Fruit fly (Drosophila melanogaster) whole organism, embryonic: ENCODE results near the gene hmw.

Experiments
- Adf1 ChIP-seq: fragments of 200-800 bp; sonication (Bioruptor generic); IDR thresholded peaks from 2 replicates; pipeline ENCODE4 v1.3.6; 2022; ENCODE audit warnings: missing biosample characterization, missing genetic modification characterization
- Blimp-1 ChIP-seq: fragments of 200-800 bp; sonication (Bioruptor generic); optimal IDR thresholded peaks from 3 replicates; lab custom pipeline; 2018; ENCODE audit warnings: missing biosample characterization, missing genetic modification characterization, mild to moderate bottlenecking, moderate library complexity, missing genetic modification reagents
- CG10366 ChIP-seq: fragments of 200-800 bp; sonication (Bioruptor generic); IDR thresholded peaks from 2 replicates; pipeline ENCODE4 v1.3.6; 2022; ENCODE audit warnings: missing biosample characterization, missing genetic modification characterization
- CG11398 ChIP-seq: fragments of 200-800 bp; sonication (Bioruptor generic); optimal IDR thresholded peaks from 2 replicates; lab custom pipeline; 2016; ENCODE audit warnings: missing biosample characterization, missing genetic modification characterization
- CG12659 ChIP-seq: fragments of 200-800 bp; sonication (Bioruptor generic); optimal IDR thresholded peaks from 3 replicates; lab custom pipeline; 2017; ENCODE audit warnings: mild to moderate bottlenecking, missing biosample characterization, missing genetic modification reagents, missing genetic modification characterization
- CG14667 ChIP-seq: fragments of 200-800 bp; sonication (Bioruptor generic); IDR thresholded peaks from 2 replicates; pipeline ENCODE4 v1.3.6; 2022; ENCODE audit warnings: missing biosample characterization, missing genetic modification characterization
- CG1647 ChIP-seq: fragments of 200-800 bp; sonication (Bioruptor generic); optimal IDR thresholded peaks from 3 replicates; lab custom pipeline; 2016; ENCODE audit warnings: missing biosample characterization, missing genetic modification characterization
- CG16779 ChIP-seq: fragments of 200-800 bp; sonication (Bioruptor generic); IDR thresholded peaks from 2 replicates; pipeline ENCODE4 v1.3.6; 2022; ENCODE audit warnings: missing biosample characterization, missing genetic modification characterization
- CG16815 ChIP-seq: fragments of 200-800 bp; sonication (Bioruptor generic); optimal IDR thresholded peaks from 3 replicates; lab custom pipeline; 2017; ENCODE audit warnings: missing biosample characterization, mild to moderate bottlenecking, missing genetic modification characterization
- CG2678 ChIP-seq: fragments of 200-800 bp; sonication (Bioruptor generic); optimal IDR thresholded peaks from 3 replicates; lab custom pipeline; 2019; ENCODE audit warnings: missing biosample characterization, mild to moderate bottlenecking, missing genetic modification characterization, moderate library complexity
- CG32767 ChIP-seq: fragments of 200-800 bp; sonication (Bioruptor generic); IDR thresholded peaks from 2 replicates; pipeline ENCODE4 v1.3.6; 2022; ENCODE audit warnings: missing biosample characterization, missing genetic modification characterization
- CG33213 ChIP-seq: fragments of 200-800 bp; sonication (Bioruptor generic); optimal IDR thresholded peaks from 3 replicates; lab custom pipeline; 2016; ENCODE audit warnings: missing biosample characterization, missing genetic modification characterization
- CG34422 ChIP-seq: fragments of 200-800 bp; sonication (Bioruptor generic); IDR thresholded peaks from 3 replicates; pipeline ENCODE4 v1.3.6; 2022; ENCODE audit warnings: missing biosample characterization, missing genetic modification characterization
- CG4820 ChIP-seq: fragments of 200-800 bp; sonication (Bioruptor generic); optimal IDR thresholded peaks from 3 replicates; lab custom pipeline; 2016; ENCODE audit warnings: missing biosample characterization, missing genetic modification characterization
- CG6254 ChIP-seq: fragments of 200-800 bp; sonication (Bioruptor generic); optimal IDR thresholded peaks from 3 replicates; lab custom pipeline; 2017; ENCODE audit warnings: mild to moderate bottlenecking, missing biosample characterization, missing genetic modification reagents, missing genetic modification characterization
- CG7745 ChIP-seq: fragments of 200-800 bp; sonication (Bioruptor generic); optimal IDR thresholded peaks from 2 replicates; lab custom pipeline; 2018; ENCODE audit warnings: missing biosample characterization, mild to moderate bottlenecking, missing genetic modification characterization, moderate library complexity
- CG7839 ChIP-seq: fragments of 200-800 bp; sonication (Bioruptor generic); optimal IDR thresholded peaks from 3 replicates; lab custom pipeline; 2018; ENCODE audit warnings: missing biosample characterization, mild to moderate bottlenecking, missing genetic modification characterization, moderate library complexity
- CG8290 ChIP-seq, 3 experiments: fragments of 200-800 bp; sonication (Bioruptor generic); optimal IDR thresholded peaks; 2 replicates each; lab custom pipeline; 2016 to 2019; ENCODE audit warnings: missing biosample characterization in 3 of 3, missing genetic modification characterization in 3 of 3, mild to moderate bottlenecking in 2 of 3, moderate library complexity in 1 of 3
- CHES-1-like ChIP-seq: fragments of 200-800 bp; sonication (Bioruptor generic); optimal IDR thresholded peaks from 2 replicates; lab custom pipeline; 2016; ENCODE audit warnings: missing biosample characterization, missing genetic modification characterization
- Fer3 ChIP-seq: fragments of 200-800 bp; sonication (Bioruptor generic); optimal IDR thresholded peaks from 2 replicates; lab custom pipeline; 2018; ENCODE audit warnings: missing biosample characterization, mild to moderate bottlenecking, missing genetic modification characterization, moderate library complexity
- HmgD ChIP-seq: fragments of 200-800 bp; sonication (Bioruptor generic); optimal IDR thresholded peaks from 3 replicates; lab custom pipeline; 2016; ENCODE audit warnings: missing biosample characterization, missing genetic modification characterization
- NC2β ChIP-seq: fragments of 200-800 bp; sonication (Bioruptor generic); optimal IDR thresholded peaks from 2 replicates; lab custom pipeline; 2016; ENCODE audit warnings: missing biosample characterization, missing genetic modification characterization
- Nf-YB ChIP-seq: fragments of 200-800 bp; sonication (Bioruptor generic); optimal IDR thresholded peaks from 3 replicates; lab custom pipeline; 2019; ENCODE audit warnings: missing biosample characterization, mild to moderate bottlenecking, missing genetic modification characterization, moderate library complexity
- NfI ChIP-seq: fragments of 200-800 bp; sonication (Bioruptor generic); optimal IDR thresholded peaks from 3 replicates; lab custom pipeline; 2018; ENCODE audit warnings: missing biosample characterization, mild to moderate bottlenecking, missing genetic modification characterization, moderate library complexity
- Rfx ChIP-seq: fragments of 200-800 bp; sonication (Bioruptor generic); IDR thresholded peaks from 2 replicates; pipeline ENCODE4 v1.3.6; 2022; ENCODE audit warnings: missing biosample characterization, missing genetic modification characterization
- Six4 ChIP-seq: fragments of 200-800 bp; sonication (Bioruptor generic); optimal IDR thresholded peaks from 2 replicates; lab custom pipeline; 2016; ENCODE audit warnings: missing biosample characterization, missing genetic modification characterization
- ash1 ChIP-seq: fragments of 200-800 bp; sonication (Bioruptor generic); optimal IDR thresholded peaks from 2 replicates; lab custom pipeline; 2018; ENCODE audit warnings: missing biosample characterization, mild to moderate bottlenecking, missing genetic modification characterization
- chif ChIP-seq, 2 experiments: fragments of 200-800 bp; sonication (Bioruptor generic); optimal IDR thresholded peaks; 3 replicates each; lab custom pipeline; 2016; ENCODE audit warnings: missing biosample characterization in 2 of 2, missing genetic modification characterization in 2 of 2
- chm ChIP-seq: fragments of 200-800 bp; sonication (Bioruptor generic); IDR thresholded peaks from 2 replicates; pipeline ENCODE4 v1.3.6; 2022; ENCODE audit warnings: missing biosample characterization, missing genetic modification characterization
- da ChIP-seq: fragments of 200-800 bp; sonication (Bioruptor generic); optimal IDR thresholded peaks from 2 replicates; lab custom pipeline; 2016; ENCODE audit warnings: missing biosample characterization, missing genetic modification characterization
- danr ChIP-seq: fragments of 200-800 bp; sonication (Bioruptor generic); IDR thresholded peaks from 2 replicates; pipeline ENCODE4 v1.3.6; 2022; ENCODE audit warnings: missing biosample characterization, missing genetic modification characterization
- dmrt99B ChIP-seq: fragments of 200-800 bp; sonication (Bioruptor generic); optimal IDR thresholded peaks from 2 replicates; lab custom pipeline; 2018; ENCODE audit warnings: missing biosample characterization, mild to moderate bottlenecking, missing genetic modification characterization, moderate library complexity
- ems ChIP-seq: fragments of 200-800 bp; sonication (Bioruptor generic); optimal IDR thresholded peaks from 3 replicates; lab custom pipeline; 2016; ENCODE audit warnings: missing biosample characterization, missing genetic modification characterization
- fd102C ChIP-seq: fragments of 200-800 bp; sonication (Bioruptor generic); optimal IDR thresholded peaks from 2 replicates; lab custom pipeline; 2018; ENCODE audit warnings: missing biosample characterization, mild to moderate bottlenecking, missing genetic modification characterization, moderate library complexity
- kay ChIP-seq: fragments of 200-800 bp; sonication (Bioruptor generic); optimal IDR thresholded peaks from 2 replicates; lab custom pipeline; 2016; ENCODE audit warnings: missing biosample characterization, missing genetic modification characterization
- mam ChIP-seq: fragments of 200-800 bp; sonication (Bioruptor generic); optimal IDR thresholded peaks from 3 replicates; lab custom pipeline; 2016; ENCODE audit warnings: missing biosample characterization, missing genetic modification characterization
- nau ChIP-seq: fragments of 200-800 bp; sonication (Bioruptor generic); optimal IDR thresholded peaks from 3 replicates; lab custom pipeline; 2017; ENCODE audit warnings: missing biosample characterization, mild to moderate bottlenecking, missing genetic modification characterization, missing genetic modification reagents
- nerfin-2 ChIP-seq: fragments of 200-800 bp; sonication (Bioruptor generic); IDR thresholded peaks from 2 replicates; pipeline ENCODE4 v1.3.6; 2022; ENCODE audit warnings: missing biosample characterization, missing genetic modification characterization; ENCODE audit not compliant: partially characterized antibody
- odd ChIP-seq: fragments of 200-800 bp; sonication (Bioruptor generic); optimal IDR thresholded peaks from 2 replicates; lab custom pipeline; 2017; ENCODE audit warnings: missing biosample characterization, mild to moderate bottlenecking, missing genetic modification characterization
- prd ChIP-seq, 3 experiments: fragments of >200 bp in 2 of 3; fragments of 200-800 bp in 1 of 3; sonication (Bioruptor generic) in 1 of 3; optimal IDR thresholded peaks in 2 of 3; IDR thresholded peaks in 1 of 3; 2 replicates in 2 of 3; 3 replicates in 1 of 3; pipeline versions ENCODE4 v1.3.6 to Lab custom; 2017 to 2022; ENCODE audit warnings: missing biosample characterization in 1 of 3, missing genetic modification characterization in 1 of 3
- sc ChIP-seq, 3 experiments: fragments of >200 bp in 2 of 3; fragments of 200-800 bp in 1 of 3; sonication (Bioruptor generic) in 1 of 3; optimal IDR thresholded peaks; 2 replicates in 2 of 3; 3 replicates in 1 of 3; lab custom pipeline; 2017; ENCODE audit warnings: mild to moderate bottlenecking in 1 of 3, missing biosample characterization in 1 of 3, missing genetic modification characterization in 1 of 3, missing genetic modification reagents in 1 of 3
- sisA ChIP-seq: fragments of 200-800 bp; sonication (Bioruptor generic); IDR thresholded peaks from 2 replicates; pipeline ENCODE4 v1.3.6; 2022; ENCODE audit warnings: missing biosample characterization, missing genetic modification characterization
- sna ChIP-seq: fragments of 200-800 bp; sonication (Bioruptor generic); IDR thresholded peaks from 2 replicates; pipeline ENCODE4 v1.3.6; 2022; ENCODE audit warnings: missing biosample characterization, missing genetic modification characterization; ENCODE audit not compliant: partially characterized antibody
- so ChIP-seq: fragments of 200-800 bp; sonication (Bioruptor generic); IDR thresholded peaks from 3 replicates; pipeline ENCODE4 v1.3.6; 2022; ENCODE audit warnings: missing biosample characterization, missing genetic modification characterization
- sr ChIP-seq: fragments of 200-800 bp; sonication (Bioruptor generic); IDR thresholded peaks from 3 replicates; pipeline ENCODE4 v1.3.6; 2022; ENCODE audit warnings: missing biosample characterization, missing genetic modification characterization
- twi ChIP-seq: fragments of 200-800 bp; optimal IDR thresholded peaks from 2 replicates; lab custom pipeline; 2019; ENCODE audit warnings: missing biosample characterization, mild to moderate bottlenecking, missing genetic modification characterization, moderate library complexity
- zen ChIP-seq: fragments of 200-800 bp; sonication (Bioruptor generic); optimal IDR thresholded peaks from 3 replicates; lab custom pipeline; 2018; ENCODE audit warnings: missing biosample characterization, mild to moderate bottlenecking, missing genetic modification characterization, moderate library complexity

The hmw gene

DNA sequence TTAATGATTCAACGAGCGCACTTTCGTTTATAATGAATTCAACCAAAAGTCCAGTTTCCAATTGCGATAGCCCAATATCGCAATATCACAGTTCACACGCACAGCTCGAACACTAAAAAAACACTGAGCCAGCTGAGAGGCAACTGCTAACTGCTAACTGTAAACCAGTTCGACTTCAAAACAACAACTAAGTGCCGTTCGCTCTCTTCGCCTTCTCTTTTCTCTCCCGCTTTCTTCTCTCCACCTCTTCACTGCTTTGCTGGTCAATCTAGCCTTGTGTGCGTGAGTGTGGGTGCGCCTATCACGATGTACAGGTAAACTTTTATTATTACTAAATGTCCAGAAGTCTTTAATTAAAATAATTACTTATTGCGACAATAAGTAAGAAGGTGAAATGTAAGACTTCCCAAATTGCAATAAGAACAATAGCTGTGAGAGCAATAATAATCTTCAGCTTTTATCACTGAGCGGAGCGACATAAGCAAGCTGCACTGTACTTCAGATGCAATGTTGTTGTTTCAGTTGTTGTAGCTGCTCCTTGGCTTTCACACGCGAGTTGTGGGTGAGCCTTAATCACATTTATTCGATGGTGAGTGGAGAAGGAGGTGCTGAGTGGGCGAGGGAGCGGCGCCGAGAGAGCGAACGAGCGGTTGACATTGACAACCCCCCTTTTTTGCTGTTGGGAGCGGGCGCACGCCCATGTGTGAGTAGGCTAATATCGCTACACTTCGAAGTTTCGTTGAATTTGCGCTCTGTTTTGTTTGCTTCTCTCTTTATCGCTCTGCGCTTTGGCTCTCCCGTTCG is 35.2 kb downstream of the hmw start, which contains the start of gene Vti1b (continued):
- TF ChIP-seq CG10366 (GFP tag; lab: Robert Waterston, UW), result peak; percentile 94
- peak; percentile 91 for TF ChIP-seq ems (GFP tag; lab: Kevin White, UChicago)
- TF ChIP-seq sisA, result peak; percentile 96
- peak; percentile 86 for TF ChIP-seq CG11398 (GFP tag; lab: Kevin White, UChicago)
- peak; percentile 65 for TF ChIP-seq Adf1 (GFP tag; lab: Robert Waterston, UW)
- peak; percentile 31 for TF ChIP-seq CG7745 (tag; lab: Kevin White, UChicago)
- TF ChIP-seq CG16815 (GFP tag; lab: Kevin White, UChicago), result peak; percentile 94
- TF ChIP-seq Fer3 (tag; lab: Kevin White, UChicago), result peak; percentile 93
- TF ChIP-seq CG34422, result peak; percentile 89
- TF ChIP-seq NfI, result peak; percentile 95
- peak; percentile 94 for TF ChIP-seq CG7839 (tag; lab: Kevin White, UChicago)
- TF ChIP-seq nau (GFP tag; lab: Kevin White, UChicago), result peak; percentile 93
- TF ChIP-seq sr (GFP tag; lab: Robert Waterston, UW), result peak; percentile 87
- peak; percentile 82 for TF ChIP-seq Nf-YB (GFP tag; lab: Kevin White, UChicago)
- TF ChIP-seq mam, result peak; percentile 89
- TF ChIP-seq CG12659 (GFP tag; lab: Kevin White, UChicago), result peak; percentile 93
- TF ChIP-seq twi (tag; lab: Kevin White, UChicago), result peak; percentile 83
- TF ChIP-seq ash1 (GFP tag; lab: Kevin White, UChicago), result peak; percentile 0
- TF ChIP-seq odd (GFP tag; lab: Kevin White, UChicago), result peak; percentile 85
- TF ChIP-seq prd (optimal IDR thresholded peaks at IDR 0.05; lab: Kevin White, UChicago), result no peak
- TF ChIP-seq prd (GFP tag; IDR thresholded peaks at IDR 0.05; lab: Robert Waterston, UW), result peak; percentile 96
- peak; percentile 78 for TF ChIP-seq HmgD (GFP tag; lab: Kevin White, UChicago)
- no peak for TF ChIP-seq sc (optimal IDR thresholded peaks at IDR 0.05; lab: Kevin White, UChicago)
- TF ChIP-seq sc (GFP tag; optimal IDR thresholded peaks at IDR 0.05; lab: Kevin White, UChicago), result peak; percentile 93
- TF ChIP-seq nerfin-2 (GFP tag; lab: Robert Waterston, UW), result no peak
- TF ChIP-seq fd102C, result peak; percentile 57
- peak; percentile 88 for TF ChIP-seq CG1647 (GFP tag; lab: Kevin White, UChicago)
- TF ChIP-seq NC2β (GFP tag; lab: Kevin White, UChicago), result peak; percentile 92
- TF ChIP-seq CG2678 (tag; lab: Kevin White, UChicago), result peak; percentile 96
- TF ChIP-seq CG33213, result peak; percentile 93
- peak; percentile 53 for TF ChIP-seq CG8290 (GFP tag; optimal IDR thresholded peaks at IDR 0.05; lab: Kevin White, UChicago)
- peak; percentile 45 to 81 for TF ChIP-seq CG8290 (tag; optimal IDR thresholded peaks at IDR 0.05; lab: Kevin White, UChicago)
- peak; percentile 88 for TF ChIP-seq danr (GFP tag; lab: Robert Waterston, UW)
- peak; percentile 92 for TF ChIP-seq Rfx (GFP tag; lab: Robert Waterston, UW)
- peak; percentile 95 for TF ChIP-seq CG4820 (GFP tag; lab: Kevin White, UChicago)
- TF ChIP-seq da (GFP tag; lab: Kevin White, UChicago), result peak; percentile 79
- TF ChIP-seq Blimp-1 (GFP tag; lab: Kevin White, UChicago), result peak; percentile 93
- TF ChIP-seq CG16779, result peak; percentile 77; the same call in 1 of the 2 replicates
- TF ChIP-seq chif (GFP tag; optimal IDR thresholded peaks at IDR 0.05; lab: Kevin White, UChicago), result peak; percentile 93 to 97
- TF ChIP-seq zen, result peak; percentile 89
- peak; percentile 87 for TF ChIP-seq CG14667 (GFP tag; lab: Robert Waterston, UW)
- peak; percentile 90 for TF ChIP-seq CHES-1-like (GFP tag; lab: Kevin White, UChicago)
- TF ChIP-seq kay (GFP tag; lab: Kevin White, UChicago), result peak; percentile 82
- peak; percentile 92 for TF ChIP-seq CG32767 (GFP tag; lab: Robert Waterston, UW)
- TF ChIP-seq so, result peak; percentile 93
- TF ChIP-seq sna (GFP tag; lab: Robert Waterston, UW), result 0 out of 2 replicates have a peak, but pooled peaks have one; percentile 31
- TF ChIP-seq dmrt99B (tag; lab: Kevin White, UChicago), result peak; percentile 95
- peak; percentile 90 for TF ChIP-seq chm (GFP tag; lab: Robert Waterston, UW)
- peak; percentile 94 for TF ChIP-seq Six4 (GFP tag; lab: Kevin White, UChicago)
- peak; percentile 90 for TF ChIP-seq CG6254
